Fruit fly (Drosophila melanogaster) whole organism, wandering third instar larva: ENCODE data around the gene dia.

Experiments
- Abd-B ChIP-seq: fragments of >200 bp; optimal IDR thresholded peaks from 2 replicates; lab custom pipeline; 2017; ENCODE audit warnings: missing biosample characterization, missing genetic modification characterization
- Mio ChIP-seq: sonication (Bioruptor generic); optimal IDR thresholded peaks from 2 replicates; lab custom pipeline; 2016; ENCODE audit warnings: missing biosample characterization, missing genetic modification characterization
- Rel ChIP-seq, 2 experiments: fragments of 200-800 bp; sonication (Bioruptor generic) in 1 of 2; optimal IDR thresholded peaks; 2 replicates in 1 of 2; 3 replicates in 1 of 2; lab custom pipeline; 2016 to 2019; ENCODE audit warnings: mild to moderate bottlenecking in 2 of 2, missing biosample characterization in 2 of 2, missing genetic modification characterization in 2 of 2, moderate library complexity in 1 of 2
- Sp1 ChIP-seq: fragments of 200-800 bp; sonication (Bioruptor generic); optimal IDR thresholded peaks from 3 replicates; lab custom pipeline; 2019; ENCODE audit warnings: missing biosample characterization, mild to moderate bottlenecking, missing genetic modification characterization, moderate library complexity
- br ChIP-seq: fragments of 200-800 bp; sonication (Bioruptor generic); optimal IDR thresholded peaks from 2 replicates; lab custom pipeline; 2016; ENCODE audit warnings: missing biosample characterization, missing genetic modification characterization
- fru ChIP-seq: fragments of 200-800 bp; sonication (Bioruptor generic); optimal IDR thresholded peaks from 3 replicates; lab custom pipeline; 2016; ENCODE audit warnings: missing biosample characterization, mild to moderate bottlenecking, missing genetic modification characterization
- pan ChIP-seq: fragments of >200 bp; optimal IDR thresholded peaks from 2 replicates; lab custom pipeline; 2017
- psq ChIP-seq: fragments of 200-800 bp; sonication (Bioruptor generic); optimal IDR thresholded peaks from 3 replicates; lab custom pipeline; 2017; ENCODE audit warnings: missing biosample characterization, mild to moderate bottlenecking, missing genetic modification characterization, moderate library complexity
- sv ChIP-seq: fragments of 200-800 bp; sonication (Bioruptor generic); optimal IDR thresholded peaks from 3 replicates; lab custom pipeline; 2016; ENCODE audit warnings: missing biosample characterization, missing genetic modification characterization
- woc ChIP-seq: sonication (Bioruptor generic); optimal IDR thresholded peaks from 2 replicates; lab custom pipeline; 2016; ENCODE audit warnings: missing biosample characterization, mild to moderate bottlenecking, missing genetic modification characterization

- TF ChIP-seq fru (no peak), sv (GFP tag; lab: Kevin White, UChicago) (no peak), pan (lab: Kevin White, UChicago) (no peak), Abd-B (no peak), Mio (GFP tag; lab: Kevin White, UChicago) (no peak), br (GFP tag; lab: Kevin White, UChicago) (no peak), woc (GFP tag; lab: Kevin White, UChicago) (no peak), Rel (GFP tag; optimal IDR thresholded peaks at IDR 0.05; lab: Kevin White, UChicago) (no peak), Rel (tag; optimal IDR thresholded peaks at IDR 0.05; lab: Kevin White, UChicago) (no peak), psq (GFP tag; lab: Kevin White, UChicago) (no peak), Sp1 (no peak)
Measured at dm6 chr2L:20783908-20784307, 26.0 kb downstream of the dia start.
